Fruit fly (Drosophila melanogaster) whole organism, prepupa: ENCODE results near the gene RpL36A.

ENCODE experiments used
- CG11294 ChIP-seq: fragments of 200-800 bp; sonication (Bioruptor generic); IDR thresholded peaks from 2 replicates; pipeline ENCODE4 v1.3.6; 2022; ENCODE audit warnings: missing biosample characterization, missing genetic modification characterization
- CG3032 ChIP-seq: fragments of 200-800 bp; optimal IDR thresholded peaks from 2 replicates; lab custom pipeline; 2019; ENCODE audit warnings: missing biosample characterization, mild to moderate bottlenecking, missing genetic modification characterization, moderate library complexity
- CG6163 ChIP-seq: fragments of 200-800 bp; sonication (Bioruptor generic); IDR thresholded peaks from 3 replicates; pipeline ENCODE4 v1.3.6; 2022; ENCODE audit warnings: missing biosample characterization, missing genetic modification characterization
- CG6276 ChIP-seq: fragments of 200-800 bp; sonication (Bioruptor generic); optimal IDR thresholded peaks from 2 replicates; lab custom pipeline; 2017; ENCODE audit warnings: missing biosample characterization, mild to moderate bottlenecking, missing genetic modification characterization
- CG6792 ChIP-seq: fragments of 200-800 bp; sonication (Bioruptor generic); optimal IDR thresholded peaks from 3 replicates; lab custom pipeline; 2016; ENCODE audit warnings: missing biosample characterization, missing genetic modification characterization
- CG7368 ChIP-seq: fragments of 200-800 bp; sonication (Bioruptor generic); optimal IDR thresholded peaks from 3 replicates; lab custom pipeline; 2016; ENCODE audit warnings: missing biosample characterization, missing genetic modification characterization
- Eip78C ChIP-seq: fragments of 200-800 bp; sonication (Bioruptor generic); peaks from one replicate; lab custom pipeline; 2016; ENCODE audit warnings: missing biosample characterization, missing genetic modification characterization
- Ets96B ChIP-seq: fragments of 200-800 bp; optimal IDR thresholded peaks from 2 replicates; lab custom pipeline; 2019; ENCODE audit warnings: missing biosample characterization, mild to moderate bottlenecking, missing genetic modification characterization, moderate library complexity
- OdsH ChIP-seq: fragments of 200-800 bp; sonication (Bioruptor generic); optimal IDR thresholded peaks from 3 replicates; lab custom pipeline; 2016; ENCODE audit warnings: missing biosample characterization, missing genetic modification characterization
- Smox ChIP-seq: fragments of 200-800 bp; sonication (Bioruptor generic); optimal IDR thresholded peaks from 3 replicates; lab custom pipeline; 2016; ENCODE audit warnings: missing biosample characterization, missing genetic modification characterization
- Sox102F ChIP-seq: fragments of 200-800 bp; sonication (Bioruptor generic); optimal IDR thresholded peaks from 2 replicates; lab custom pipeline; 2016; ENCODE audit warnings: missing biosample characterization, mild to moderate bottlenecking, missing genetic modification characterization
- Sox14 ChIP-seq: fragments of 200-800 bp; sonication (Bioruptor generic); optimal IDR thresholded peaks from 3 replicates; lab custom pipeline; 2016; ENCODE audit warnings: missing biosample characterization, missing genetic modification characterization
- Sox15 ChIP-seq: fragments of 200-800 bp; sonication (Bioruptor generic); optimal IDR thresholded peaks from 3 replicates; lab custom pipeline; 2016; ENCODE audit warnings: missing biosample characterization, missing genetic modification characterization
- achi ChIP-seq: fragments of 200-800 bp; sonication (Bioruptor generic); optimal IDR thresholded peaks from 3 replicates; lab custom pipeline; 2016; ENCODE audit warnings: missing biosample characterization, missing genetic modification characterization
- dsx ChIP-seq: fragments of 200-800 bp; optimal IDR thresholded peaks from 3 replicates; lab custom pipeline; 2019; ENCODE audit warnings: missing biosample characterization, mild to moderate bottlenecking, missing genetic modification characterization, moderate library complexity; ENCODE audit not compliant: poor library complexity, severe bottlenecking
- fkh ChIP-seq: fragments of 200-800 bp; sonication (Bioruptor generic); optimal IDR thresholded peaks from 3 replicates; lab custom pipeline; 2017; ENCODE audit warnings: missing biosample characterization, mild to moderate bottlenecking, missing genetic modification characterization, moderate library complexity
- lz ChIP-seq: fragments of 200-800 bp; sonication (Bioruptor generic); optimal IDR thresholded peaks from 3 replicates; lab custom pipeline; 2016; ENCODE audit warnings: missing biosample characterization, missing genetic modification characterization
- pdm3 ChIP-seq: fragments of 200-800 bp; sonication (Bioruptor generic); optimal IDR thresholded peaks from 3 replicates; lab custom pipeline; 2016; ENCODE audit warnings: missing biosample characterization, missing genetic modification characterization
- svp ChIP-seq: fragments of 200-800 bp; sonication (Bioruptor generic); peaks from one replicate; lab custom pipeline; 2016; ENCODE audit warnings: missing biosample characterization, missing genetic modification characterization
- topi ChIP-seq: fragments of 200-800 bp; sonication (Bioruptor generic); optimal IDR thresholded peaks from 3 replicates; lab custom pipeline; 2016; ENCODE audit warnings: missing biosample characterization, missing genetic modification characterization
- vri ChIP-seq: fragments of 200-800 bp; sonication (Bioruptor generic); optimal IDR thresholded peaks from 3 replicates; lab custom pipeline; 2016; ENCODE audit warnings: missing biosample characterization, mild to moderate bottlenecking, missing genetic modification characterization

The RpL36A gene

DNA sequence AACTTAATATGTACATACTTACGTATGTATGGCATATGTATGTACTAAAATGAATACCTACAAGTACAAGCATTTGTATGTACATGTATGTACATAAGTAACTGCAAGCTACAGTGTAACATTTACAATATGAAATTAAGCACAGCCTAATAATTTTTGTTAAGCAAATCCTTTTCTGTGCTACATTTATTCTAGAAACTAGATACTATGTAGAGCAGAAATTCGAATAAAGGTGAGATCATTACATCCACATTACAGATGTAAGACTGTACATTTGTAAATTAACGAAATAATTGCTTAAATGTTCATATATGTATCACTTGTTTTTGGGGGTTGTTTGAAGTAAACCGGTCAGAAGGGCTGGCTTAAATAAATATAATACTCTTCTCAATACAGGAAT is 50.8 kb downstream of the RpL36A start (continued):
- TF ChIP-seq CG11294 (no peak), Eip78C (GFP tag; lab: Kevin White, UChicago) (peak; percentile 86), svp (GFP tag; lab: Kevin White, UChicago) (peak; percentile 81), Sox102F (GFP tag; lab: Kevin White, UChicago) (peak; percentile 47), pdm3 (GFP tag; lab: Kevin White, UChicago) (peak; percentile 60), fkh (GFP tag; lab: Kevin White, UChicago) (no peak), CG3032 (no peak), topi (GFP tag; lab: Kevin White, UChicago) (peak; percentile 68), Sox15 (GFP tag; lab: Kevin White, UChicago) (peak; percentile 5), CG6163 (GFP tag; lab: Robert Waterston, UW) (0 out of 3 replicates have a peak, but pooled peaks have one; percentile 39), Sox14 (peak; percentile 16), vri (GFP tag; lab: Kevin White, UChicago) (peak; percentile 25), Smox (GFP tag; lab: Kevin White, UChicago) (peak; percentile 69), lz (GFP tag; lab: Kevin White, UChicago) (peak; percentile 78), Ets96B (tag; lab: Kevin White, UChicago) (peak; percentile 8), CG7368 (peak; percentile 20), CG6276 (GFP tag; lab: Kevin White, UChicago) (no peak), achi (GFP tag; lab: Kevin White, UChicago) (peak; percentile 45), OdsH (GFP tag; lab: Kevin White, UChicago) (peak; percentile 46), CG6792 (GFP tag; lab: Kevin White, UChicago) (peak; percentile 36), dsx (GFP tag; lab: Kevin White, UChicago) (peak; percentile 19)
